Worm (Caenorhabditis elegans) whole organism, midembryonic: ENCODE results near the gene T08G2.2.

Source experiments
- T22C8.4 ChIP-seq: fragments of 200-800 bp; sonication (Bioruptor generic); IDR thresholded peaks from 2 replicates; pipeline ENCODE4 v1.3.6; 2022; ENCODE audit warnings: missing genetic modification characterization, missing compliant biosample characterization
- cog-1 ChIP-seq: sonication (generic microtip); optimal IDR thresholded peaks from 2 replicates; lab custom pipeline; 2016; ENCODE audit warnings: missing genetic modification characterization, missing compliant biosample characterization
- med-1 ChIP-seq: sonication (generic microtip); optimal IDR thresholded peaks from 2 replicates; lab custom pipeline; 2017; ENCODE audit warnings: missing genetic modification characterization, mild to moderate bottlenecking, missing compliant biosample characterization, antibody characterized with exemption, missing genetic modification reagents; ENCODE audit not compliant: insufficient read depth
- tab-1 ChIP-seq: fragments of 200-800 bp; sonication (Bioruptor generic); IDR thresholded peaks from 2 replicates; pipeline ENCODE4 v1.3.6; 2022; ENCODE audit warnings: missing genetic modification characterization, missing compliant biosample characterization
- ztf-29 ChIP-seq: fragments of 200-800 bp; sonication (Bioruptor generic); IDR thresholded peaks from 2 replicates; pipeline ENCODE4 v1.3.6; 2022; ENCODE audit warnings: missing genetic modification reagents, missing genetic modification characterization, missing compliant biosample characterization

DNA sequence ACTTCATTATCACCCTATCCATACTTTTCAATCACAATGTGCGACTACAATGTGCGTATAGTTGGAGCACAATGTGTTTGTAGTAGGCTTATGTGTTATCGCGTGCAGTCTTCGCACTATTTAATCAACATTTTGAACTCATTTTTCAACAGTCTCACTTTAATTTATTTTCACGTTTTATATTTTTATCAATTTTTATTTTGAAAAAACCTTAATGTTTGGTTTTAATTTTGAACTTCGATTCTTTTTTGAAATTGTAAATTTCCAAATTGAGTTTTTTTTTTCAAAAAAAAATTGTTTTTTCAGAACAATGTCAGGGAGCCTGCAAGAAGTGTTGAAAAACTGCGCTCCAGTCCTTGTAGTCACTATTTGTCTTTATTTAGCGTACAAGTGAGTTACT, 33.9 kb upstream of the T08G2.2 start, which contains the start of gene T25G12.13:
- no peak for TF ChIP-seq cog-1 (tag; lab: Kevin White, UChicago)
- no peak for TF ChIP-seq tab-1 (GFP tag; lab: Robert Waterston, UW)
- no peak for TF ChIP-seq ztf-29 (GFP tag; lab: Robert Waterston, UW)
- no peak for TF ChIP-seq med-1 (GFP tag; lab: Kevin White, UChicago)
- TF ChIP-seq T22C8.4 (GFP tag; lab: Robert Waterston, UW), result no peak
